Worm (Caenorhabditis elegans) whole organism, mixed stage, embryonic: ENCODE measurements around the gene srh-89.

ENCODE experiments used
- M03D4.4 ChIP-seq: sonication (generic microtip); optimal IDR thresholded peaks from 2 replicates; lab custom pipeline; 2017; ENCODE audit warnings: mild to moderate bottlenecking, missing genetic modification characterization, missing compliant biosample characterization
- bed-3 ChIP-seq: fragments of 200-800 bp; sonication (Bioruptor generic); optimal IDR thresholded peaks from 3 replicates; lab custom pipeline; 2018; ENCODE audit warnings: mild to moderate bottlenecking, missing genetic modification characterization, moderate library complexity, missing compliant biosample characterization
- ceh-39 ChIP-seq: fragments of 150-350 bp; optimal IDR thresholded peaks from 2 replicates; lab custom pipeline; 2014; ENCODE audit warnings: missing biosample characterization, missing genetic modification characterization
- ceh-43 ChIP-seq: fragments of 200-800 bp; sonication (Bioruptor generic); optimal IDR thresholded peaks from 2 replicates; lab custom pipeline; 2018; ENCODE audit warnings: mild to moderate bottlenecking, missing genetic modification characterization, moderate library complexity, missing compliant biosample characterization
- ceh-83 ChIP-seq: fragments of 200-800 bp; sonication (Bioruptor generic); optimal IDR thresholded peaks from 2 replicates; lab custom pipeline; 2018; ENCODE audit warnings: mild to moderate bottlenecking, missing genetic modification characterization, missing compliant biosample characterization
- ces-1 ChIP-seq: fragments of 150-350 bp; optimal IDR thresholded peaks from 2 replicates; lab custom pipeline; 2014; ENCODE audit warnings: missing biosample characterization, missing genetic modification reagents, missing genetic modification characterization
- cnd-1 ChIP-seq: fragments of 200-800 bp; sonication (Bioruptor generic); optimal IDR thresholded peaks from 2 replicates; lab custom pipeline; 2018; ENCODE audit warnings: mild to moderate bottlenecking, missing genetic modification characterization, missing compliant biosample characterization
- elt-1 ChIP-seq: sonication (generic microtip); optimal IDR thresholded peaks from 2 replicates; lab custom pipeline; 2017; ENCODE audit warnings: missing genetic modification characterization, mild to moderate bottlenecking, missing compliant biosample characterization, antibody characterized with exemption, moderate library complexity, borderline replicate concordance; ENCODE audit not compliant: insufficient read depth
- flh-1 ChIP-seq: fragments of 200-800 bp; sonication (Bioruptor generic); optimal IDR thresholded peaks from 2 replicates; lab custom pipeline; 2018; ENCODE audit warnings: mild to moderate bottlenecking, missing genetic modification characterization, moderate library complexity, missing compliant biosample characterization
- ham-2 ChIP-seq: fragments of 200-800 bp; sonication (Bioruptor generic); optimal IDR thresholded peaks from 2 replicates; lab custom pipeline; 2018; ENCODE audit warnings: mild to moderate bottlenecking, missing genetic modification characterization, missing compliant biosample characterization
- hlh-1 ChIP-seq: fragments of 150-350 bp; optimal IDR thresholded peaks from 2 replicates; lab custom pipeline; 2014; ENCODE audit warnings: missing biosample characterization, missing genetic modification reagents, missing genetic modification characterization
- lin-13 ChIP-seq: fragments of 150-350 bp; optimal IDR thresholded peaks from 2 replicates; lab custom pipeline; 2014; ENCODE audit warnings: missing biosample characterization, missing genetic modification characterization
- lin-32 ChIP-seq: fragments of 200-800 bp; sonication (Bioruptor generic); optimal IDR thresholded peaks from 2 replicates; lab custom pipeline; 2018; ENCODE audit warnings: mild to moderate bottlenecking, missing genetic modification characterization, missing compliant biosample characterization
- lsy-2 ChIP-seq: fragments of 150-350 bp; optimal IDR thresholded peaks from 2 replicates; lab custom pipeline; 2014; ENCODE audit warnings: missing biosample characterization, missing genetic modification characterization
- mep-1 ChIP-seq: fragments of 150-350 bp; optimal IDR thresholded peaks from 2 replicates; lab custom pipeline; 2017; ENCODE audit warnings: missing biosample characterization, missing genetic modification reagents, missing genetic modification characterization, inconsistent platforms
- mls-2 ChIP-seq: sonication (generic microtip); optimal IDR thresholded peaks from 2 replicates; lab custom pipeline; 2016; ENCODE audit warnings: mild to moderate bottlenecking, missing genetic modification characterization, moderate library complexity, missing compliant biosample characterization
- nhr-12 ChIP-seq: fragments of 150-350 bp; optimal IDR thresholded peaks from 2 replicates; lab custom pipeline; 2014; ENCODE audit warnings: missing biosample characterization, missing genetic modification characterization
- nhr-237 ChIP-seq: fragments of 150-350 bp; optimal IDR thresholded peaks from 2 replicates; lab custom pipeline; 2014; ENCODE audit warnings: missing biosample characterization, missing genetic modification characterization
- nhr-28 ChIP-seq: fragments of 150-350 bp; optimal IDR thresholded peaks from 2 replicates; lab custom pipeline; 2014; ENCODE audit warnings: missing biosample characterization, missing genetic modification characterization
- nhr-76 ChIP-seq: sonication (generic microtip); optimal IDR thresholded peaks from 2 replicates; lab custom pipeline; 2017; ENCODE audit warnings: missing biosample characterization, missing genetic modification characterization
- pha-4 ChIP-seq: fragments of 150-350 bp; optimal IDR thresholded peaks from 2 replicates; lab custom pipeline; 2018; ENCODE audit warnings: missing biosample characterization, missing genetic modification reagents, missing genetic modification characterization
- snpc-4 ChIP-seq: fragments of 150-350 bp; optimal IDR thresholded peaks from 2 replicates; lab custom pipeline; 2014; ENCODE audit warnings: missing biosample characterization, missing genetic modification characterization
- sptf-1 ChIP-seq: sonication (generic microtip); optimal IDR thresholded peaks from 2 replicates; lab custom pipeline; 2017; ENCODE audit warnings: mild to moderate bottlenecking, missing genetic modification characterization, moderate library complexity, missing compliant biosample characterization
- unc-120 ChIP-seq: sonication (generic microtip); optimal IDR thresholded peaks from 2 replicates; lab custom pipeline; 2017; ENCODE audit warnings: missing genetic modification characterization, missing compliant biosample characterization; ENCODE audit not compliant: poor library complexity, severe bottlenecking
- unc-39 ChIP-seq: fragments of 150-350 bp; optimal IDR thresholded peaks from 2 replicates; lab custom pipeline; 2014; ENCODE audit warnings: missing biosample characterization, missing genetic modification characterization
- unc-62 ChIP-seq: fragments of 150-350 bp; optimal IDR thresholded peaks from 2 replicates; lab custom pipeline; 2014; ENCODE audit warnings: missing biosample characterization, missing genetic modification reagents, missing genetic modification characterization
- zip-8 ChIP-seq: fragments of 150-350 bp; optimal IDR thresholded peaks from 2 replicates; lab custom pipeline; 2014; ENCODE audit warnings: missing biosample characterization, missing genetic modification characterization
- ztf-11 ChIP-seq: fragments of 150-350 bp; optimal IDR thresholded peaks from 2 replicates; lab custom pipeline; 2014; ENCODE audit warnings: missing biosample characterization, missing genetic modification characterization

The srh-89 gene

ce11 chrV:7485000-7485399, 20.4 kb upstream of the srh-89 start, which contains the start of gene srbc-8:
Gene srbc-8, minus strand, starts transcription at chrV:7485100.
- TF ChIP-seq M03D4.4 (tag; lab: Kevin White, UChicago): no peak
- no peak for TF ChIP-seq ztf-11 (tag; lab: Kevin White, UChicago)
- TF ChIP-seq hlh-1 (tag; lab: Kevin White, UChicago): no peak
- TF ChIP-seq cnd-1 (tag; lab: Kevin White, UChicago): no peak
- no peak for TF ChIP-seq ceh-83
- TF ChIP-seq snpc-4 (tag; lab: Kevin White, UChicago): no peak
- no peak for TF ChIP-seq nhr-12 (tag; lab: Kevin White, UChicago)
- no peak for TF ChIP-seq ces-1 (GFP tag; lab: Kevin White, UChicago)
- no peak for TF ChIP-seq elt-1 (tag; lab: Kevin White, UChicago)
- no peak for TF ChIP-seq pha-4 (tag; lab: Kevin White, UChicago)
- TF ChIP-seq lin-32 (GFP tag; lab: Kevin White, UChicago): no peak
- TF ChIP-seq nhr-237 (tag; lab: Kevin White, UChicago): no peak
- no peak for TF ChIP-seq zip-8

ce11 chrV:7480949-7481348, 16.4 kb upstream of the srh-89 start, which contains the start of gene C18B10.6:
Gene C18B10.6, minus strand, starts transcription at chrV:7481049.
- TF ChIP-seq ham-2 (GFP tag; lab: Kevin White, UChicago): no peak
- TF ChIP-seq lsy-2: no peak
- no peak for TF ChIP-seq unc-39 (tag; lab: Kevin White, UChicago)
- TF ChIP-seq nhr-28: no peak

ce11 chrV:7478404-7478803, 13.8 kb upstream of the srh-89 start, which contains the start of gene str-190:
Gene str-190, minus strand, starts transcription at chrV:7478504.
- TF ChIP-seq unc-62 (GFP tag; lab: Kevin White, UChicago) (no peak), ztf-11 (tag; lab: Kevin White, UChicago) (no peak), snpc-4 (tag; lab: Kevin White, UChicago) (no peak), flh-1 (GFP tag; lab: Kevin White, UChicago) (no peak), mls-2 (tag; lab: Kevin White, UChicago) (no peak), nhr-28 (no peak), nhr-237 (tag; lab: Kevin White, UChicago) (no peak), ham-2 (GFP tag; lab: Kevin White, UChicago) (no peak), lin-13 (tag; lab: Kevin White, UChicago) (no peak), mep-1 (tag; lab: Kevin White, UChicago) (no peak), lin-32 (GFP tag; lab: Kevin White, UChicago) (no peak), ces-1 (GFP tag; lab: Kevin White, UChicago) (no peak), ceh-39 (tag; lab: Kevin White, UChicago) (no peak), bed-3 (GFP tag; lab: Kevin White, UChicago) (no peak), hlh-1 (tag; lab: Kevin White, UChicago) (no peak), unc-39 (tag; lab: Kevin White, UChicago) (no peak), nhr-76 (no peak), pha-4 (tag; lab: Kevin White, UChicago) (no peak), ceh-43 (no peak)

ce11 chrV:7476766-7477165, 12.2 kb upstream of the srh-89 start, which contains the start of gene srh-125:
Gene srh-125, minus strand, starts transcription at chrV:7476866.
- TF ChIP-seq lin-32 (GFP tag; lab: Kevin White, UChicago) (no peak), unc-62 (GFP tag; lab: Kevin White, UChicago) (no peak), lin-13 (tag; lab: Kevin White, UChicago) (no peak), ces-1 (GFP tag; lab: Kevin White, UChicago) (no peak)

- TF ChIP-seq lin-32 (GFP tag; lab: Kevin White, UChicago) (no peak), nhr-76 (no peak)
Observed at ce11 chrV:7472815-7473214, 8.2 kb upstream of the srh-89 start, which contains the start of gene str-28. Gene str-28, minus strand, starts transcription at chrV:7472915.

ce11 chrV:7465509-7465908, 913 bp upstream of the srh-89 start, which contains the start of gene F25E5.1:
Gene F25E5.1, plus strand, starts transcription at chrV:7465884.
- TF ChIP-seq nhr-237 (tag; lab: Kevin White, UChicago): peak; percentile 31
- no peak for TF ChIP-seq unc-39 (tag; lab: Kevin White, UChicago)
- TF ChIP-seq ceh-39 (tag; lab: Kevin White, UChicago): no peak
- TF ChIP-seq M03D4.4 (tag; lab: Kevin White, UChicago): peak; percentile 37
- TF ChIP-seq pha-4 (tag; lab: Kevin White, UChicago): peak; percentile 44
- TF ChIP-seq lsy-2: peak; percentile 58
- peak; percentile 98 for TF ChIP-seq unc-120
- no peak for TF ChIP-seq zip-8
- TF ChIP-seq mep-1 (tag; lab: Kevin White, UChicago): peak; percentile 59
- peak; percentile 45 for TF ChIP-seq sptf-1 (tag; lab: Kevin White, UChicago)
- TF ChIP-seq lin-13 (tag; lab: Kevin White, UChicago): peak; percentile 54
